Fruit fly (Drosophila melanogaster) whole organism, embryonic: ENCODE results near the gene Sam-S.

Experiments
- CG31224 ChIP-seq: fragments of 200-800 bp; sonication (Bioruptor generic); IDR thresholded peaks from 2 replicates; pipeline ENCODE4 v1.3.6; 2022; ENCODE audit warnings: missing biosample characterization, missing genetic modification characterization
- Ravus ChIP-seq: fragments of 200-800 bp; sonication (Bioruptor generic); IDR thresholded peaks from 2 replicates; pipeline ENCODE4 v1.3.6; 2022; ENCODE audit warnings: missing biosample characterization, missing genetic modification characterization
- bab2 ChIP-seq: fragments of 200-800 bp; sonication (Bioruptor generic); optimal IDR thresholded peaks from 2 replicates; lab custom pipeline; 2016; ENCODE audit warnings: missing biosample characterization, missing genetic modification characterization
- insv ChIP-seq, 2 experiments: fragments of 200-800 bp; sonication (Bioruptor generic); optimal IDR thresholded peaks; 3 replicates each; lab custom pipeline; 2016 to 2018; ENCODE audit warnings: missing biosample characterization in 2 of 2, missing genetic modification characterization in 2 of 2
- kay ChIP-seq: fragments of 200-800 bp; sonication (Bioruptor generic); optimal IDR thresholded peaks from 2 replicates; lab custom pipeline; 2016; ENCODE audit warnings: missing biosample characterization, missing genetic modification characterization
- slbo ChIP-seq: fragments of 200-800 bp; sonication (Bioruptor generic); IDR thresholded peaks from 2 replicates; pipeline ENCODE4 v1.3.6; 2022; ENCODE audit warnings: missing biosample characterization, missing genetic modification characterization

dm6 chr2L:130691-131090 lies 24.0 kb downstream of the Sam-S start, which contains the start of gene CG3164:
- TF ChIP-seq bab2 (GFP tag; lab: Kevin White, UChicago) = no peak
- no peak for TF ChIP-seq CG31224 (GFP tag; lab: Robert Waterston, UW)
- no peak for TF ChIP-seq Ravus (GFP tag; lab: Robert Waterston, UW)
- no peak for TF ChIP-seq insv (GFP tag; optimal IDR thresholded peaks at IDR 0.05; lab: Kevin White, UChicago)
- TF ChIP-seq kay (GFP tag; lab: Kevin White, UChicago) = no peak
- TF ChIP-seq slbo (GFP tag; lab: Robert Waterston, UW) = no peak
